Fruit fly (Drosophila melanogaster) whole organism, embryonic: ENCODE data around the gene Catsup.

Experiments used
- B-H2 ChIP-seq: fragments of 200-800 bp; sonication (Bioruptor generic); optimal IDR thresholded peaks from 2 replicates; lab custom pipeline; 2018; ENCODE audit warnings: missing biosample characterization, mild to moderate bottlenecking, missing genetic modification characterization
- CG1024 ChIP-seq: fragments of 200-800 bp; sonication (Bioruptor generic); IDR thresholded peaks from 2 replicates; pipeline ENCODE4 v1.3.6; 2022; ENCODE audit warnings: missing biosample characterization, missing genetic modification characterization
- CG10462 ChIP-seq: fragments of 200-800 bp; sonication (Bioruptor generic); optimal IDR thresholded peaks from 2 replicates; lab custom pipeline; 2016; ENCODE audit warnings: missing biosample characterization, missing genetic modification characterization
- CG11398 ChIP-seq: fragments of 200-800 bp; sonication (Bioruptor generic); optimal IDR thresholded peaks from 2 replicates; lab custom pipeline; 2016; ENCODE audit warnings: missing biosample characterization, missing genetic modification characterization
- CG12071 ChIP-seq: fragments of 200-800 bp; sonication (Bioruptor generic); optimal IDR thresholded peaks from 3 replicates; lab custom pipeline; 2018; ENCODE audit warnings: missing biosample characterization, mild to moderate bottlenecking, missing genetic modification characterization
- CG12299 ChIP-seq: fragments of 200-800 bp; sonication (Bioruptor generic); optimal IDR thresholded peaks from 2 replicates; lab custom pipeline; 2018; ENCODE audit warnings: missing biosample characterization, mild to moderate bottlenecking, missing genetic modification characterization
- CG12769 ChIP-seq: fragments of 200-800 bp; sonication (Bioruptor generic); optimal IDR thresholded peaks from 2 replicates; lab custom pipeline; 2019; ENCODE audit warnings: missing biosample characterization, mild to moderate bottlenecking, missing genetic modification characterization, moderate library complexity
- CG31388 ChIP-seq: fragments of 200-800 bp; sonication (Bioruptor generic); optimal IDR thresholded peaks from 2 replicates; lab custom pipeline; 2016; ENCODE audit warnings: missing biosample characterization, missing genetic modification characterization
- CG32767 ChIP-seq: fragments of 200-800 bp; sonication (Bioruptor generic); IDR thresholded peaks from 2 replicates; pipeline ENCODE4 v1.3.6; 2022; ENCODE audit warnings: missing biosample characterization, missing genetic modification characterization
- CG4404 ChIP-seq: fragments of 200-800 bp; sonication (Bioruptor generic); IDR thresholded peaks from 2 replicates; pipeline ENCODE4 v1.3.6; 2022; ENCODE audit warnings: missing biosample characterization, missing genetic modification characterization
- CG6254 ChIP-seq: fragments of 200-800 bp; sonication (Bioruptor generic); optimal IDR thresholded peaks from 3 replicates; lab custom pipeline; 2017; ENCODE audit warnings: mild to moderate bottlenecking, missing biosample characterization, missing genetic modification reagents, missing genetic modification characterization
- CG6689 ChIP-seq: fragments of 200-800 bp; sonication (Bioruptor generic); IDR thresholded peaks from 2 replicates; pipeline ENCODE4 v1.3.6; 2022; ENCODE audit warnings: missing biosample characterization, missing genetic modification characterization
- CG7928 ChIP-seq: fragments of 200-800 bp; sonication (Bioruptor generic); optimal IDR thresholded peaks from 2 replicates; lab custom pipeline; 2017; ENCODE audit warnings: missing biosample characterization, mild to moderate bottlenecking, missing genetic modification characterization
- CG8281 ChIP-seq: fragments of 200-800 bp; sonication (Bioruptor generic); optimal IDR thresholded peaks from 2 replicates; lab custom pipeline; 2018; ENCODE audit warnings: missing biosample characterization, mild to moderate bottlenecking, missing genetic modification characterization, moderate library complexity
- CG8478 ChIP-seq: fragments of >200 bp; optimal IDR thresholded peaks from 2 replicates; lab custom pipeline; 2018
- Camta ChIP-seq: fragments of 200-800 bp; sonication (Bioruptor generic); optimal IDR thresholded peaks from 2 replicates; lab custom pipeline; 2016; ENCODE audit warnings: missing biosample characterization, missing genetic modification characterization
- CrebB ChIP-seq: fragments of 200-800 bp; sonication (Bioruptor generic); optimal IDR thresholded peaks from 3 replicates; lab custom pipeline; 2018; ENCODE audit warnings: missing biosample characterization, mild to moderate bottlenecking, missing genetic modification characterization
- E2f1 ChIP-seq: fragments of 200-800 bp; sonication (Bioruptor generic); IDR thresholded peaks from 2 replicates; pipeline ENCODE4 v1.3.6; 2022; ENCODE audit warnings: missing biosample characterization, missing genetic modification characterization
- Elba2 ChIP-seq: fragments of 200-800 bp; sonication (Bioruptor generic); optimal IDR thresholded peaks from 3 replicates; lab custom pipeline; 2016; ENCODE audit warnings: missing biosample characterization, missing genetic modification characterization
- Ets65A ChIP-seq: fragments of 200-800 bp; sonication (Bioruptor generic); peaks from one replicate; lab custom pipeline; 2016; ENCODE audit warnings: missing biosample characterization, missing genetic modification characterization
- Fer3 ChIP-seq: fragments of 200-800 bp; sonication (Bioruptor generic); optimal IDR thresholded peaks from 2 replicates; lab custom pipeline; 2018; ENCODE audit warnings: missing biosample characterization, mild to moderate bottlenecking, missing genetic modification characterization, moderate library complexity
- Hand ChIP-seq: fragments of 200-800 bp; sonication (Bioruptor generic); optimal IDR thresholded peaks from 2 replicates; lab custom pipeline; 2017; ENCODE audit warnings: mild to moderate bottlenecking, missing biosample characterization, missing genetic modification reagents, missing genetic modification characterization
- MESR4 ChIP-seq: fragments of 200-800 bp; sonication (Bioruptor generic); optimal IDR thresholded peaks from 2 replicates; lab custom pipeline; 2018; ENCODE audit warnings: missing biosample characterization, mild to moderate bottlenecking, missing genetic modification characterization, moderate library complexity
- Med ChIP-seq: fragments of 200-800 bp; sonication (Bioruptor generic); peaks from one replicate; lab custom pipeline; 2016; ENCODE audit warnings: missing biosample characterization, missing genetic modification characterization, mild to moderate bottlenecking, inconsistent platforms, moderate library complexity
- NC2β ChIP-seq: fragments of 200-800 bp; sonication (Bioruptor generic); optimal IDR thresholded peaks from 2 replicates; lab custom pipeline; 2016; ENCODE audit warnings: missing biosample characterization, missing genetic modification characterization
- NFAT ChIP-seq: fragments of 200-800 bp; sonication (Bioruptor generic); IDR thresholded peaks from 2 replicates; pipeline ENCODE4 v1.3.6; 2022; ENCODE audit warnings: missing biosample characterization, missing genetic modification characterization
- Rx ChIP-seq: fragments of 200-800 bp; sonication (Bioruptor generic); IDR thresholded peaks from 2 replicates; pipeline ENCODE4 v1.3.6; 2022; ENCODE audit warnings: missing biosample characterization, missing genetic modification characterization
- Ssrp ChIP-seq: fragments of 200-800 bp; sonication (Bioruptor generic); optimal IDR thresholded peaks from 2 replicates; lab custom pipeline; 2018; ENCODE audit warnings: missing biosample characterization, mild to moderate bottlenecking, missing genetic modification characterization, moderate library complexity
- Taf1 ChIP-seq: fragments of 200-800 bp; sonication (Bioruptor generic); IDR thresholded peaks from 2 replicates; pipeline ENCODE4 v1.3.6; 2022; ENCODE audit warnings: missing biosample characterization, missing genetic modification characterization
- ab ChIP-seq: fragments of 200-800 bp; sonication (Bioruptor generic); optimal IDR thresholded peaks from 2 replicates; lab custom pipeline; 2016; ENCODE audit warnings: missing biosample characterization, missing genetic modification characterization
- ap ChIP-seq: fragments of 200-800 bp; sonication (Bioruptor generic); IDR thresholded peaks from 2 replicates; pipeline ENCODE4 v1.3.6; 2022; ENCODE audit warnings: missing biosample characterization, missing genetic modification characterization
- ase ChIP-seq: fragments of 200-800 bp; sonication (Bioruptor generic); IDR thresholded peaks from 3 replicates; pipeline ENCODE4 v1.3.6; 2022; ENCODE audit warnings: missing biosample characterization, missing genetic modification characterization
- cad ChIP-seq: fragments of >200 bp; optimal IDR thresholded peaks from 2 replicates; lab custom pipeline; 2017; ENCODE audit warnings: missing biosample characterization, missing genetic modification characterization
- cg ChIP-seq: fragments of 200-800 bp; sonication (Bioruptor generic); optimal IDR thresholded peaks from 3 replicates; lab custom pipeline; 2019; ENCODE audit warnings: missing biosample characterization, mild to moderate bottlenecking, missing genetic modification characterization, moderate library complexity
- chm ChIP-seq: fragments of 200-800 bp; sonication (Bioruptor generic); IDR thresholded peaks from 2 replicates; pipeline ENCODE4 v1.3.6; 2022; ENCODE audit warnings: missing biosample characterization, missing genetic modification characterization
- disco-r ChIP-seq: fragments of 200-800 bp; sonication (Bioruptor generic); optimal IDR thresholded peaks from 2 replicates; lab custom pipeline; 2016; ENCODE audit warnings: missing biosample characterization, missing genetic modification characterization
- dmrt99B ChIP-seq: fragments of 200-800 bp; sonication (Bioruptor generic); optimal IDR thresholded peaks from 2 replicates; lab custom pipeline; 2018; ENCODE audit warnings: missing biosample characterization, mild to moderate bottlenecking, missing genetic modification characterization, moderate library complexity
- ems ChIP-seq: fragments of 200-800 bp; sonication (Bioruptor generic); optimal IDR thresholded peaks from 3 replicates; lab custom pipeline; 2016; ENCODE audit warnings: missing biosample characterization, missing genetic modification characterization
- ken ChIP-seq: fragments of 200-800 bp; sonication (Bioruptor generic); IDR thresholded peaks from 3 replicates; pipeline ENCODE4 v1.3.6; 2022; ENCODE audit warnings: missing biosample characterization, missing genetic modification characterization
- p53 ChIP-seq: fragments of 200-800 bp; sonication (Bioruptor generic); optimal IDR thresholded peaks from 2 replicates; lab custom pipeline; 2016; ENCODE audit warnings: missing biosample characterization, missing genetic modification characterization
- pho ChIP-seq: fragments of 200-800 bp; sonication (Bioruptor generic); optimal IDR thresholded peaks from 2 replicates; lab custom pipeline; 2016; ENCODE audit warnings: missing biosample characterization, missing genetic modification characterization
- pnt ChIP-seq: fragments of 200-800 bp; sonication (Bioruptor generic); optimal IDR thresholded peaks from 3 replicates; lab custom pipeline; 2016; ENCODE audit warnings: missing biosample characterization, missing genetic modification characterization
- sd ChIP-seq: fragments of 200-800 bp; sonication (Bioruptor generic); optimal IDR thresholded peaks from 3 replicates; lab custom pipeline; 2018; ENCODE audit warnings: missing biosample characterization, mild to moderate bottlenecking, missing genetic modification characterization, moderate library complexity
- sens ChIP-seq: fragments of 200-800 bp; sonication (Bioruptor generic); peaks from one replicate; lab custom pipeline; 2016; ENCODE audit warnings: missing biosample characterization, missing genetic modification characterization
- so ChIP-seq: fragments of 200-800 bp; sonication (Bioruptor generic); IDR thresholded peaks from 3 replicates; pipeline ENCODE4 v1.3.6; 2022; ENCODE audit warnings: missing biosample characterization, missing genetic modification characterization
- sqz ChIP-seq: fragments of 200-800 bp; sonication (Bioruptor generic); optimal IDR thresholded peaks from 3 replicates; lab custom pipeline; 2018; ENCODE audit warnings: missing biosample characterization, mild to moderate bottlenecking, missing genetic modification characterization
- tgo ChIP-seq: fragments of 200-800 bp; sonication (Bioruptor generic); IDR thresholded peaks from 3 replicates; pipeline ENCODE4 v1.3.6; 2022; ENCODE audit warnings: missing biosample characterization, missing genetic modification characterization
- tll ChIP-seq, 2 experiments: fragments of 200-800 bp in 1 of 2; fragments of >200 bp in 1 of 2; sonication (Bioruptor generic) in 1 of 2; optimal IDR thresholded peaks; 2 replicates each; lab custom pipeline; 2017 to 2019; ENCODE audit warnings: missing biosample characterization in 2 of 2, missing genetic modification characterization in 2 of 2, mild to moderate bottlenecking in 1 of 2, moderate library complexity in 1 of 2
- z ChIP-seq: fragments of 200-800 bp; sonication (Bioruptor generic); IDR thresholded peaks from 3 replicates; pipeline ENCODE4 v1.3.6; 2022; ENCODE audit warnings: missing biosample characterization, missing genetic modification characterization
- zf30C ChIP-seq: fragments of 200-800 bp; sonication (Bioruptor generic); optimal IDR thresholded peaks from 3 replicates; lab custom pipeline; 2018; ENCODE audit warnings: missing biosample characterization, mild to moderate bottlenecking, missing genetic modification characterization

Catsup gene

DNA sequence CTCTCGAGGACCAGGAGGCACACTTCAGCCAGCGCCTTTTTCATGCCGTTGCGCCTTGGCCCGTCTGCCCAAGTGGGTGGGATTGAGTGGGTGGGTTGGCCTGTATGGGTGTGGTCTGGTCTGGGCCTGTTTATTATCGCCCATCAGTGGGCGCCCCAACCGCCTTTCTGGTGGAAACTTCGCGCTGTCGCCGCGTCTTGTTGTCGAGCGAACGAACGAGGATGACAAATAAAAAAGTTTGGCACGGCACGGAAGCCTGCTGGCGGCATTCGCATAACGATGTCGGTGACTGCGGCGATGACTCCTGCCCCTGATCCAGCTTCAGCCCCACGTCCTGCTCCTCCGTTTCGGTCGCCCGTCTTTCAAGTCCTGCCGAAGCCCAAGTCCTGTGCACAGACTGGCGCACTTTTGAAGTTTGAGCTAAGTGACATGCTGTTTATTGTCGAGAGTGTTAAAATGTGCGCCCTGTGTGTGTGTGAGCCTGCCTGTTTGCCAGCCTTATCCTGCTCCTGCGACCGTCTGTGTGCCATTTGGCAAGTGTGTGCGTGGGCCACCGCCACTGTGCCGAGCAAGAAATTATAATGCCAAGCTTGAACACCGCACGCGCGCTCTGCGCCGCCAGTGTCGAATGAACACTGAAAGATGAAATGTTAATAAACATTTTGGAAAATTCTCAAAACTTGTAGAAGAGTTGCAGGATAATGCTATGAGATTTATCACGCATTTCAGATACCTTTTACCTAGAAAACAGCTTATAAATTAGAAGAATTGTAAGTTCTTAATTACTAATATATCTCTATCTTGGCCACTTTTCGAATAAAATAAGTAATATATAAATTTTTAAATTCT lies 27.4 kb upstream of the Catsup start (continued):
- TF ChIP-seq ken = no peak
- peak; percentile 80 for TF ChIP-seq Fer3 (tag; lab: Kevin White, UChicago)
- peak; percentile 53; the same call in 1 of the 2 replicates for TF ChIP-seq CG6689 (GFP tag; lab: Robert Waterston, UW)
- TF ChIP-seq MESR4 (GFP tag; lab: Kevin White, UChicago) = no peak
- peak; percentile 36; the same call in 1 of the 2 replicates for TF ChIP-seq CG4404 (GFP tag; lab: Robert Waterston, UW)
- TF ChIP-seq pnt = no peak
- TF ChIP-seq disco-r (GFP tag; lab: Kevin White, UChicago) = no peak
- peak; percentile 58 for TF ChIP-seq sqz (GFP tag; lab: Kevin White, UChicago)
- no peak for TF ChIP-seq CG8478
- TF ChIP-seq Hand = peak; percentile 91
- TF ChIP-seq zf30C (GFP tag; lab: Kevin White, UChicago) = peak; percentile 77
- TF ChIP-seq CG12299 = peak; percentile 74
- no peak for TF ChIP-seq NC2β
- TF ChIP-seq sd (tag; lab: Kevin White, UChicago) = no peak
- no peak for TF ChIP-seq CG12071 (GFP tag; lab: Kevin White, UChicago)
- peak; percentile 66 for TF ChIP-seq B-H2
- peak; percentile 57 for TF ChIP-seq Ssrp (tag; lab: Kevin White, UChicago)
- no peak for TF ChIP-seq CG1024
- TF ChIP-seq sens (GFP tag; lab: Kevin White, UChicago) = peak; percentile 80
- no peak for TF ChIP-seq ab (GFP tag; lab: Kevin White, UChicago)
- no peak for TF ChIP-seq cad
- peak; percentile 68; the same call in 1 of the 3 replicates for TF ChIP-seq so (GFP tag; lab: Robert Waterston, UW)
- TF ChIP-seq tll (GFP tag; optimal IDR thresholded peaks at IDR 0.05; lab: Kevin White, UChicago) = no peak
- peak; percentile 88 for TF ChIP-seq dmrt99B
- TF ChIP-seq E2f1 (GFP tag; lab: Robert Waterston, UW) = peak; percentile 47
- TF ChIP-seq Rx (GFP tag; lab: Robert Waterston, UW) = peak; percentile 46; the same call in 1 of the 2 replicates
- TF ChIP-seq Med (GFP tag; lab: Kevin White, UChicago) = peak; percentile 65
- no peak for TF ChIP-seq CG10462 (GFP tag; lab: Kevin White, UChicago)
- TF ChIP-seq Elba2 (GFP tag; lab: Kevin White, UChicago) = no peak
- peak; percentile 11 for TF ChIP-seq CG6254 (GFP tag; lab: Kevin White, UChicago)
- no peak for TF ChIP-seq CG11398 (GFP tag; lab: Kevin White, UChicago)
- TF ChIP-seq CG8281 (tag; lab: Kevin White, UChicago) = peak; percentile 59
- TF ChIP-seq ems (GFP tag; lab: Kevin White, UChicago) = no peak
- peak; percentile 41 for TF ChIP-seq Ets65A (GFP tag; lab: Kevin White, UChicago)
- TF ChIP-seq NFAT (GFP tag; lab: Robert Waterston, UW) = 0 out of 2 replicates have a peak, but pooled peaks have one; percentile 5
- TF ChIP-seq Taf1 (GFP tag; lab: Robert Waterston, UW) = peak; percentile 54; the same call in 1 of the 2 replicates
- TF ChIP-seq pho (GFP tag; lab: Kevin White, UChicago) = peak; percentile 43
- 0 out of 2 replicates have a peak, but pooled peaks have one; percentile 24 for TF ChIP-seq ap (GFP tag; lab: Robert Waterston, UW)
- peak; percentile 20 for TF ChIP-seq CG7928
- TF ChIP-seq CrebB (tag; lab: Kevin White, UChicago) = peak; percentile 21
- TF ChIP-seq CG32767 = peak; percentile 61; the same call in 1 of the 2 replicates
- TF ChIP-seq chm (GFP tag; lab: Robert Waterston, UW) = no peak
- TF ChIP-seq Camta = no peak
- TF ChIP-seq p53 (GFP tag; lab: Kevin White, UChicago) = no peak
- TF ChIP-seq CG12769 (tag; lab: Kevin White, UChicago) = no peak
- peak; percentile 35 for TF ChIP-seq CG31388 (GFP tag; lab: Kevin White, UChicago)
- no peak for TF ChIP-seq cg (GFP tag; lab: Kevin White, UChicago)
- TF ChIP-seq z (GFP tag; lab: Robert Waterston, UW) = no peak
- peak; percentile 48; the same call in 1 of the 3 replicates for TF ChIP-seq tgo
- no peak for TF ChIP-seq ase (GFP tag; lab: Robert Waterston, UW)
